Worm (Caenorhabditis elegans): ENCODE data around the gene clk-1.

ce11 chrIII:5274715-5275355 is 2.9 kb upstream of the clk-1 start, which contains the start of the genes daf-41 and toc-1:
- TF ChIP-seq zag-1 (tag; optimal IDR thresholded peaks at IDR 0.05): no peak
- no peak for TF ChIP-seq pax-3 (tag; optimal IDR thresholded peaks at IDR 0.05)
- TF ChIP-seq lsy-2 (tag; optimal IDR thresholded peaks at IDR 0.05): peak; percentile 69 to 73
- no peak for TF ChIP-seq nhr-12 (tag; optimal IDR thresholded peaks at IDR 0.05)
- no peak for TF ChIP-seq lin-39 (tag; optimal IDR thresholded peaks at IDR 0.05)
- TF ChIP-seq nhr-71 (tag; optimal IDR thresholded peaks at IDR 0.05): peak; percentile 59
- no peak for TF ChIP-seq mab-9 (GFP tag; IDR thresholded peaks at IDR 0.05)
- no peak for TF ChIP-seq ama-1 (optimal IDR thresholded peaks at IDR 0.05)
- no peak for TF ChIP-seq nhr-237 (tag; optimal IDR thresholded peaks at IDR 0.05)
- TF ChIP-seq nhr-28 (tag; optimal IDR thresholded peaks at IDR 0.05): no peak

Measured in whole organism, L1 larva.